Worm (Caenorhabditis elegans) whole organism, L1 larva: Measurements from ENCODE around the gene F54C9.7.
A peak's percentile ranks its signal among the peaks of the same experiment; 100 is the strongest.

ENCODE experiments used
- C04F5.9 ChIP-seq: sonication (generic microtip); optimal IDR thresholded peaks from 2 replicates; lab custom pipeline; 2016; ENCODE audit warnings: missing genetic modification characterization, missing compliant biosample characterization
- F16B12.6 ChIP-seq: fragments of 150-350 bp; optimal IDR thresholded peaks from 2 replicates; lab custom pipeline; 2014; ENCODE audit warnings: missing biosample characterization, missing genetic modification characterization
- aha-1 ChIP-seq: fragments of 150-350 bp; optimal IDR thresholded peaks from 2 replicates; lab custom pipeline; 2014; ENCODE audit warnings: missing biosample characterization, missing genetic modification characterization
- aly-2 ChIP-seq: fragments of 150-350 bp; optimal IDR thresholded peaks from 2 replicates; lab custom pipeline; 2014; ENCODE audit warnings: missing biosample characterization, missing genetic modification characterization
- blmp-1 ChIP-seq: fragments of 150-350 bp; optimal IDR thresholded peaks from 2 replicates; lab custom pipeline; 2014; ENCODE audit warnings: missing biosample characterization, missing genetic modification characterization
- ceh-63 ChIP-seq: fragments of 200-800 bp; sonication (Bioruptor generic); optimal IDR thresholded peaks from 2 replicates; lab custom pipeline; 2018; ENCODE audit warnings: mild to moderate bottlenecking, missing genetic modification characterization, missing compliant biosample characterization
- ceh-82 ChIP-seq, 3 experiments: fragments of 150-350 bp in 1 of 3; sonication (generic microtip) in 2 of 3; optimal IDR thresholded peaks; 2 replicates each; lab custom pipeline; 2014 to 2017; ENCODE audit warnings: missing biosample characterization in 3 of 3, missing genetic modification characterization in 3 of 3
- ceh-88 ChIP-seq: fragments of 200-800 bp; sonication (Bioruptor generic); IDR thresholded peaks from 2 replicates; pipeline ENCODE4 v1.3.6; 2022; ENCODE audit warnings: missing genetic modification characterization, missing compliant biosample characterization
- ceh-90 ChIP-seq: sonication (generic microtip); optimal IDR thresholded peaks from 2 replicates; lab custom pipeline; 2016; ENCODE audit warnings: missing genetic modification characterization, missing compliant biosample characterization
- ces-1 ChIP-seq: fragments of 150-350 bp; optimal IDR thresholded peaks from 2 replicates; lab custom pipeline; 2014; ENCODE audit warnings: missing biosample characterization, missing genetic modification reagents, missing genetic modification characterization
- dpl-1 ChIP-seq, 3 experiments: fragments of 150-350 bp in 2 of 3; sonication (generic microtip) in 1 of 3; optimal IDR thresholded peaks; 2 replicates each; lab custom pipeline; 2014 to 2017; ENCODE audit warnings: missing biosample characterization in 3 of 3, missing genetic modification characterization in 3 of 3, missing genetic modification reagents in 3 of 3
- dsc-1 ChIP-seq: sonication (generic microtip); optimal IDR thresholded peaks from 2 replicates; lab custom pipeline; 2016; ENCODE audit warnings: mild to moderate bottlenecking, missing genetic modification characterization, missing compliant biosample characterization
- efl-1 ChIP-seq, 4 experiments: fragments of 150-350 bp; optimal IDR thresholded peaks in 3 of 4; peaks in 1 of 4; 1 replicate in 1 of 4; 2 replicates in 3 of 4; lab custom pipeline; 2014; ENCODE audit warnings: missing biosample characterization in 2 of 4, missing genetic modification characterization in 2 of 4, missing genetic modification reagents in 2 of 4
- efl-3 ChIP-seq: fragments of 200-800 bp; sonication (Bioruptor generic); optimal IDR thresholded peaks from 2 replicates; lab custom pipeline; 2018; ENCODE audit warnings: mild to moderate bottlenecking, missing genetic modification characterization, missing compliant biosample characterization
- egl-27 ChIP-seq, 2 experiments: fragments of 150-350 bp in 1 of 2; sonication (generic microtip); optimal IDR thresholded peaks; 3 replicates each; lab custom pipeline; 2017 to 2018; ENCODE audit warnings: missing biosample characterization in 2 of 2, missing genetic modification characterization in 2 of 2, missing genetic modification reagents in 2 of 2
- fkh-10 ChIP-seq: sonication (generic microtip); optimal IDR thresholded peaks from 2 replicates; lab custom pipeline; 2017; ENCODE audit warnings: missing biosample characterization, missing genetic modification reagents, missing genetic modification characterization
- fkh-8 ChIP-seq: sonication (generic microtip); optimal IDR thresholded peaks from 2 replicates; lab custom pipeline; 2016; ENCODE audit warnings: mild to moderate bottlenecking, missing genetic modification characterization, missing compliant biosample characterization
- grh-1 ChIP-seq: fragments of 200-800 bp; sonication (Bioruptor generic); IDR thresholded peaks from 2 replicates; pipeline ENCODE4 v1.3.6; 2022; ENCODE audit warnings: missing genetic modification reagents, missing genetic modification characterization, missing compliant biosample characterization
- hlh-17 ChIP-seq: fragments of 200-800 bp; sonication (Bioruptor generic); optimal IDR thresholded peaks from 2 replicates; lab custom pipeline; 2018; ENCODE audit warnings: missing genetic modification characterization, mild to moderate bottlenecking, missing compliant biosample characterization, moderate library complexity, borderline replicate concordance
- hlh-4 ChIP-seq: sonication (generic microtip); optimal IDR thresholded peaks from 2 replicates; lab custom pipeline; 2016; ENCODE audit warnings: mild to moderate bottlenecking, missing genetic modification characterization, missing compliant biosample characterization
- lin-14 ChIP-seq: fragments of 200-800 bp; sonication (Bioruptor generic); optimal IDR thresholded peaks from 2 replicates; lab custom pipeline; 2018; ENCODE audit warnings: mild to moderate bottlenecking, missing genetic modification characterization, moderate library complexity, missing compliant biosample characterization
- lin-15B ChIP-seq: fragments of 150-350 bp; sonication (generic microtip); optimal IDR thresholded peaks from 3 replicates; lab custom pipeline; 2014; ENCODE audit warnings: missing biosample characterization, missing genetic modification characterization
- lin-35 ChIP-seq, 2 experiments: fragments of 150-350 bp; optimal IDR thresholded peaks; 2 replicates each; lab custom pipeline; 2014; ENCODE audit warnings: missing biosample characterization in 2 of 2, missing genetic modification characterization in 2 of 2, missing genetic modification reagents in 2 of 2
- lir-3 ChIP-seq: sonication (generic microtip); optimal IDR thresholded peaks from 2 replicates; lab custom pipeline; 2016; ENCODE audit warnings: mild to moderate bottlenecking, missing genetic modification characterization, moderate library complexity, missing compliant biosample characterization; ENCODE audit not compliant: poor library complexity
- mef-2 ChIP-seq: fragments of 150-350 bp; optimal IDR thresholded peaks from 2 replicates; lab custom pipeline; 2014; ENCODE audit warnings: missing biosample characterization, missing genetic modification characterization
- mep-1 ChIP-seq: fragments of 150-350 bp; optimal IDR thresholded peaks from 2 replicates; lab custom pipeline; 2014; ENCODE audit warnings: missing biosample characterization, missing genetic modification characterization
- nhr-19 ChIP-seq: fragments of 200-800 bp; sonication (Bioruptor generic); conservative IDR thresholded peaks from 2 replicates; pipeline ENCODE4 v1.3.6; 2022; ENCODE audit warnings: missing genetic modification characterization, missing compliant biosample characterization
- nhr-237 ChIP-seq: fragments of 150-350 bp; optimal IDR thresholded peaks from 2 replicates; lab custom pipeline; 2014; ENCODE audit warnings: missing biosample characterization, missing genetic modification characterization
- nhr-47 ChIP-seq: sonication (generic microtip); optimal IDR thresholded peaks from 2 replicates; lab custom pipeline; 2016; ENCODE audit warnings: mild to moderate bottlenecking, missing genetic modification characterization, moderate library complexity, missing compliant biosample characterization
- nhr-71 ChIP-seq: sonication (generic microtip); optimal IDR thresholded peaks from 2 replicates; lab custom pipeline; 2016; ENCODE audit warnings: mild to moderate bottlenecking, missing genetic modification characterization, moderate library complexity, missing compliant biosample characterization
- nhr-77 ChIP-seq: fragments of 150-350 bp; optimal IDR thresholded peaks from 2 replicates; lab custom pipeline; 2014; ENCODE audit warnings: missing biosample characterization, missing genetic modification characterization
- nhr-84 ChIP-seq: sonication (generic microtip); optimal IDR thresholded peaks from 2 replicates; lab custom pipeline; 2017; ENCODE audit warnings: missing biosample characterization, missing genetic modification characterization
- nhr-85 ChIP-seq: sonication (generic microtip); peaks from one replicate; lab custom pipeline; 2016; ENCODE audit warnings: missing genetic modification characterization, inconsistent platforms, missing compliant biosample characterization
- pag-3 ChIP-seq: sonication (generic microtip); optimal IDR thresholded peaks from 2 replicates; lab custom pipeline; 2017; ENCODE audit warnings: missing genetic modification characterization, mild to moderate bottlenecking, missing compliant biosample characterization, antibody characterized with exemption, borderline replicate concordance; ENCODE audit not compliant: insufficient read depth
- pqm-1 ChIP-seq: sonication (generic microtip); optimal IDR thresholded peaks from 3 replicates; lab custom pipeline; 2017; ENCODE audit warnings: missing biosample characterization, missing genetic modification characterization
- rnt-1 ChIP-seq: sonication (generic microtip); optimal IDR thresholded peaks from 2 replicates; lab custom pipeline; 2016; ENCODE audit warnings: mild to moderate bottlenecking, missing genetic modification characterization, moderate library complexity, missing compliant biosample characterization
- snpc-4 ChIP-seq: fragments of 150-350 bp; optimal IDR thresholded peaks from 2 replicates; lab custom pipeline; 2014; ENCODE audit warnings: missing biosample characterization, missing genetic modification characterization
- snu-23 ChIP-seq: sonication (generic microtip); optimal IDR thresholded peaks from 2 replicates; lab custom pipeline; 2016; ENCODE audit warnings: missing genetic modification characterization, missing compliant biosample characterization
- sup-37 ChIP-seq: fragments of 200-800 bp; sonication (Bioruptor generic); optimal IDR thresholded peaks from 2 replicates; lab custom pipeline; 2018; ENCODE audit warnings: mild to moderate bottlenecking, missing genetic modification characterization, missing compliant biosample characterization
- swsn-7 ChIP-seq: sonication (generic microtip); optimal IDR thresholded peaks from 2 replicates; lab custom pipeline; 2016; ENCODE audit warnings: missing genetic modification characterization, missing compliant biosample characterization
- unc-62 ChIP-seq: fragments of 150-350 bp; optimal IDR thresholded peaks from 2 replicates; lab custom pipeline; 2014; ENCODE audit warnings: missing biosample characterization, missing genetic modification reagents, missing genetic modification characterization
- unc-86 ChIP-seq: sonication (generic microtip); optimal IDR thresholded peaks from 2 replicates; lab custom pipeline; 2016; ENCODE audit warnings: missing genetic modification characterization, missing compliant biosample characterization
- unc-98 ChIP-seq: fragments of 200-800 bp; sonication (Bioruptor generic); IDR thresholded peaks from 2 replicates; pipeline ENCODE4 v1.3.6; 2022; ENCODE audit warnings: missing genetic modification characterization, missing compliant biosample characterization
- zag-1 ChIP-seq: fragments of 150-350 bp; optimal IDR thresholded peaks from 2 replicates; lab custom pipeline; 2014; ENCODE audit warnings: missing biosample characterization, missing genetic modification characterization
- ztf-11 ChIP-seq, 2 experiments: sonication (generic microtip); optimal IDR thresholded peaks; 2 replicates each; lab custom pipeline; 2016 to 2017; ENCODE audit warnings: missing genetic modification characterization in 2 of 2, missing biosample characterization in 1 of 2, missing compliant biosample characterization in 1 of 2
- ztf-4 ChIP-seq: fragments of 150-350 bp; optimal IDR thresholded peaks from 2 replicates; lab custom pipeline; 2014; ENCODE audit warnings: missing biosample characterization, missing genetic modification characterization

The F54C9.7 gene

ce11 chrII:8551100-8551499, 22.0 kb upstream of the F54C9.7 start:
- TF ChIP-seq nhr-85 (tag; lab: Kevin White, UChicago) (no peak), snu-23 (GFP tag; lab: Kevin White, UChicago) (no peak), fkh-10 (GFP tag; lab: Kevin White, UChicago) (peak; percentile 91), lin-14 (GFP tag; lab: Kevin White, UChicago) (peak; percentile 50), hlh-17 (GFP tag; lab: Kevin White, UChicago) (no peak), dpl-1 (GFP tag; optimal IDR thresholded peaks at IDR 0.05; lab: Kevin White, UChicago) (no peak), aha-1 (no peak)
- TF ChIP-seq, all 84 proteins: peak for 2

DNA sequence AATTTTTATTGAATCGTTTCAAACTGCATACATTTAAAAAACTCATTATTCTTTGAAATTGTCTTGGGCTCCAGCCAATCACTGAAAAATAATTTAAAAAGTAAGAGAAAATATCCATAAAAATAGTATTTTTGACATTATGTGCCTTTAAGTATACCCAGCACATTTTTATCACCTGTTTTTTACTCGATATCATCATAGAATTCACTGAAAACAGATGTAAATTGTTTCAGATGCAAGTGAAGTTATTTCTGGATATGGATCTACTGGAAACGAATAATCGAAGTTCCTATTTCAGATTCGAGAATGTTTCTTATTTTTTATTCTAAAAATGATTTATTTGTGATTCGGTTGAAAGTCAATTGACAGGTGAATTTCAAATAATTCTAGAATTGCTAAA, 18.6 kb upstream of the F54C9.7 start:
- TF ChIP-seq nhr-71 (tag; lab: Kevin White, UChicago): peak; percentile 27
- TF ChIP-seq nhr-47 (tag; lab: Kevin White, UChicago): no peak
- no peak for TF ChIP-seq ceh-63 (GFP tag; lab: Kevin White, UChicago)
- TF ChIP-seq nhr-237 (tag; lab: Kevin White, UChicago): no peak
- no peak for TF ChIP-seq aha-1
- TF ChIP-seq ceh-90 (tag; lab: Kevin White, UChicago): no peak
- no peak for TF ChIP-seq ztf-4
- TF ChIP-seq grh-1 (GFP tag; lab: Robert Waterston, UW): no peak
- peak; percentile 92 for TF ChIP-seq hlh-4 (tag; lab: Kevin White, UChicago)
- no peak for TF ChIP-seq nhr-84 (tag; lab: Kevin White, UChicago)

DNA sequence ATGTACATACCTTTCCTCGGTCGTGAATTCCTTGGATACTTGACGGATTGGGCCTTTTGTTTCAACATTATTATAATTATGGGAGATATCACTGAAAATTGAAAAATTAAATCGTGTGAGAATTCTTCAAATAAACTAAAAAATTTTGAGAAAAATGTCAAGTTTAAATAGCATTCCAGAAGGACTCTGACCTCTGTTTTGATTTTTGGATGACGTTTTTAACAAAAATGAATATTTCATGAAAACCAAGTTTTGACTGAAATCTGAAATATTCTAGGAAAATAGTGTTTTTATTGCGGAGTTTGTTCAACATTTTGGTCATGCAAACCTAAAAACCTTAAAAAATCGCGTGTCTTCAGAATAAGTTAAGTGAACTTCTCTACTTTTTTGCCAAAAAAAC, 17.0 kb upstream of the F54C9.7 start, which contains the start of gene glb-27:
TSS of gene glb-27 (minus strand) at position 101 of the 400 bp plus-strand sequence.
- no peak for TF ChIP-seq efl-3 (GFP tag; lab: Kevin White, UChicago)
- TF ChIP-seq lin-15B (tag; lab: Kevin White, UChicago): no peak
- TF ChIP-seq nhr-77 (tag; lab: Kevin White, UChicago): no peak
- no peak for TF ChIP-seq dsc-1 (tag; lab: Kevin White, UChicago)
- no peak for TF ChIP-seq blmp-1 (tag; lab: Kevin White, UChicago)
- TF ChIP-seq ztf-4: no peak
- TF ChIP-seq egl-27 (tag; optimal IDR thresholded peaks at IDR 0.05; lab: Kevin White, UChicago): no peak
- TF ChIP-seq zag-1 (tag; lab: Kevin White, UChicago): no peak
- no peak for TF ChIP-seq ceh-88 (GFP tag; lab: Robert Waterston, UW)
- TF ChIP-seq mep-1 (tag; lab: Kevin White, UChicago): no peak
- no peak for TF ChIP-seq grh-1 (GFP tag; lab: Robert Waterston, UW)
- no peak for TF ChIP-seq C04F5.9 (tag; lab: Kevin White, UChicago)
- no peak for TF ChIP-seq snpc-4

ce11 chrII:8559188-8559587, 14.0 kb upstream of the F54C9.7 start:
- peak; percentile 46 for TF ChIP-seq lin-14 (GFP tag; lab: Kevin White, UChicago)
- no peak for TF ChIP-seq fkh-8 (tag; lab: Kevin White, UChicago)
- peak; percentile 13 for TF ChIP-seq snu-23 (GFP tag; lab: Kevin White, UChicago)
- TF ChIP-seq dsc-1 (tag; lab: Kevin White, UChicago): peak; percentile 6
- peak; percentile 9 for TF ChIP-seq nhr-71 (tag; lab: Kevin White, UChicago)
- TF ChIP-seq pqm-1 (tag; lab: Kevin White, UChicago): no peak
- no peak for TF ChIP-seq unc-98 (GFP tag; lab: Robert Waterston, UW)
- TF ChIP-seq sup-37: no peak
- TF ChIP-seq mef-2 (tag; lab: Kevin White, UChicago): no peak
- TF ChIP-seq swsn-7 (tag; lab: Kevin White, UChicago): peak; percentile 12
- no peak for TF ChIP-seq unc-86 (tag; lab: Kevin White, UChicago)
- peak; percentile 18 for TF ChIP-seq nhr-47 (tag; lab: Kevin White, UChicago)
- TF ChIP-seq ceh-82 (tag; optimal IDR thresholded peaks at IDR 0.05; lab: Kevin White, UChicago): no peak
- TF ChIP-seq nhr-19 (GFP tag; lab: Robert Waterston, UW): no peak
- peak; percentile 43 for TF ChIP-seq ces-1 (GFP tag; lab: Kevin White, UChicago)
- no peak for TF ChIP-seq aly-2 (tag; lab: Kevin White, UChicago)
- no peak for TF ChIP-seq lir-3 (tag; lab: Kevin White, UChicago)
- TF ChIP-seq nhr-77 (tag; lab: Kevin White, UChicago): no peak
- TF ChIP-seq fkh-10 (GFP tag; lab: Kevin White, UChicago): peak; percentile 98
- no peak for TF ChIP-seq blmp-1 (tag; lab: Kevin White, UChicago)
- TF ChIP-seq ztf-11 (tag; optimal IDR thresholded peaks at IDR 0.05; lab: Kevin White, UChicago): no peak
- TF ChIP-seq lin-35 (GFP tag; optimal IDR thresholded peaks at IDR 0.05; lab: Kevin White, UChicago): no peak
- no peak for TF ChIP-seq F16B12.6 (tag; lab: Kevin White, UChicago)
- no peak for TF ChIP-seq pag-3 (tag; lab: Kevin White, UChicago)
- TF ChIP-seq rnt-1 (tag; lab: Kevin White, UChicago): no peak
- no peak for TF ChIP-seq unc-62 (GFP tag; lab: Kevin White, UChicago)
- TF ChIP-seq efl-1 (optimal IDR thresholded peaks at IDR 0.05; lab: Kevin White, UChicago): no peak
- no peak for TF ChIP-seq efl-1 (GFP tag; optimal IDR thresholded peaks at IDR 0.05 in 1 of 2; lab: Kevin White, UChicago)
